Worm (Caenorhabditis elegans) whole organism, young adult: ENCODE data around the gene sql-1.

ENCODE experiments used
- D2030.7 ChIP-seq: fragments of 200-800 bp; sonication (Bioruptor generic); IDR thresholded peaks from 2 replicates; pipeline ENCODE4 v1.3.6; 2022; ENCODE audit warnings: missing genetic modification reagents, missing genetic modification characterization, missing compliant biosample characterization
- F10E7.11 ChIP-seq: sonication (generic microtip); optimal IDR thresholded peaks from 2 replicates; lab custom pipeline; 2017; ENCODE audit warnings: mild to moderate bottlenecking, missing genetic modification characterization, moderate library complexity, missing compliant biosample characterization
- F23B12.7 ChIP-seq: sonication (generic microtip); optimal IDR thresholded peaks from 2 replicates; lab custom pipeline; 2017; ENCODE audit warnings: missing genetic modification characterization, mild to moderate bottlenecking, missing compliant biosample characterization, antibody characterized with exemption, moderate library complexity; ENCODE audit not compliant: insufficient read depth
- F33H1.4 ChIP-seq: fragments of 200-800 bp; sonication (Bioruptor generic); IDR thresholded peaks from 2 replicates; pipeline ENCODE4 v1.3.6; 2022; ENCODE audit warnings: missing genetic modification reagents, missing genetic modification characterization, missing compliant biosample characterization
- F52B5.7 ChIP-seq: sonication (generic microtip); optimal IDR thresholded peaks from 2 replicates; lab custom pipeline; 2016; ENCODE audit warnings: mild to moderate bottlenecking, missing genetic modification characterization, missing compliant biosample characterization
- T07F8.4 ChIP-seq: sonication (generic microtip); optimal IDR thresholded peaks from 2 replicates; lab custom pipeline; 2016; ENCODE audit warnings: mild to moderate bottlenecking, missing genetic modification characterization, moderate library complexity, missing compliant biosample characterization
- Y56A3A.18 ChIP-seq: fragments of 200-800 bp; sonication (Bioruptor generic); IDR thresholded peaks from 2 replicates; pipeline ENCODE4 v1.3.6; 2022; ENCODE audit warnings: missing genetic modification reagents, missing genetic modification characterization, missing compliant biosample characterization
- Y95B8A.8 ChIP-seq: fragments of 200-800 bp; sonication (Bioruptor generic); IDR thresholded peaks from 2 replicates; pipeline ENCODE4 v1.3.6; 2022; ENCODE audit warnings: missing genetic modification reagents, missing genetic modification characterization, missing compliant biosample characterization
- athp-1 ChIP-seq: sonication (generic microtip); optimal IDR thresholded peaks from 2 replicates; lab custom pipeline; 2017; ENCODE audit warnings: mild to moderate bottlenecking, missing genetic modification characterization, missing compliant biosample characterization
- ccch-3 ChIP-seq: fragments of 200-800 bp; sonication (Bioruptor generic); optimal IDR thresholded peaks from 2 replicates; lab custom pipeline; 2018; ENCODE audit warnings: mild to moderate bottlenecking, missing genetic modification characterization, missing compliant biosample characterization
- cebp-1 ChIP-seq, 2 experiments: fragments of 200-800 bp in 1 of 2; sonication (Bioruptor generic) in 1 of 2; sonication (generic microtip) in 1 of 2; IDR thresholded peaks in 1 of 2; optimal IDR thresholded peaks in 1 of 2; 2 replicates each; pipeline versions ENCODE4 v1.3.6 to Lab custom; 2017 to 2022; ENCODE audit warnings: missing compliant biosample characterization in 2 of 2, missing genetic modification characterization in 2 of 2, mild to moderate bottlenecking in 1 of 2, missing genetic modification reagents in 1 of 2, moderate library complexity in 1 of 2
- ceh-91 ChIP-seq: fragments of 200-800 bp; sonication (Bioruptor generic); IDR thresholded peaks from 2 replicates; pipeline ENCODE4 v1.3.6; 2022; ENCODE audit warnings: missing genetic modification reagents, missing genetic modification characterization, missing compliant biosample characterization
- dpff-1 ChIP-seq: sonication (generic microtip); optimal IDR thresholded peaks from 2 replicates; lab custom pipeline; 2017; ENCODE audit warnings: mild to moderate bottlenecking, missing genetic modification characterization, missing compliant biosample characterization
- efl-1 ChIP-seq: fragments of 150-350 bp; optimal IDR thresholded peaks from 2 replicates; lab custom pipeline; 2014; ENCODE audit warnings: missing biosample characterization, missing genetic modification reagents, missing genetic modification characterization
- egl-44 ChIP-seq: fragments of 200-800 bp; sonication (Bioruptor generic); IDR thresholded peaks from 2 replicates; pipeline ENCODE4 v1.3.6; 2022; ENCODE audit warnings: missing genetic modification reagents, missing genetic modification characterization, missing compliant biosample characterization
- ekl-4 ChIP-seq: fragments of 200-800 bp; sonication (Bioruptor generic); IDR thresholded peaks from 2 replicates; pipeline ENCODE4 v1.3.6; 2022; ENCODE audit warnings: missing genetic modification reagents, missing genetic modification characterization, missing compliant biosample characterization
- him-1 ChIP-seq: sonication (generic microtip); optimal IDR thresholded peaks from 2 replicates; lab custom pipeline; 2016; ENCODE audit warnings: missing genotype, missing genetic modification reagents, missing genetic modification characterization, missing compliant biosample characterization
- let-607 ChIP-seq, 2 experiments: fragments of 200-800 bp in 1 of 2; sonication (Bioruptor generic) in 1 of 2; sonication (generic microtip) in 1 of 2; optimal IDR thresholded peaks; 2 replicates each; lab custom pipeline; 2016 to 2018; ENCODE audit warnings: mild to moderate bottlenecking in 2 of 2, missing compliant biosample characterization in 2 of 2, missing genetic modification characterization in 2 of 2, moderate library complexity in 2 of 2, missing genotype in 1 of 2
- lin-40 ChIP-seq: sonication (generic microtip); optimal IDR thresholded peaks from 2 replicates; lab custom pipeline; 2016; ENCODE audit warnings: missing genetic modification characterization, mild to moderate bottlenecking, missing compliant biosample characterization, missing genotype, missing genetic modification reagents
- lin-54 ChIP-seq: fragments of 200-800 bp; sonication (Bioruptor generic); optimal IDR thresholded peaks from 2 replicates; lab custom pipeline; 2018; ENCODE audit warnings: mild to moderate bottlenecking, missing genetic modification characterization, missing compliant biosample characterization
- lsl-1 ChIP-seq: fragments of 200-800 bp; sonication (Bioruptor generic); optimal IDR thresholded peaks from 2 replicates; lab custom pipeline; 2018; ENCODE audit warnings: mild to moderate bottlenecking, missing genetic modification characterization, moderate library complexity, missing compliant biosample characterization
- madf-3 ChIP-seq: fragments of 200-800 bp; sonication (Bioruptor generic); IDR thresholded peaks from 2 replicates; pipeline ENCODE4 v1.3.6; 2022; ENCODE audit warnings: missing genetic modification reagents, missing genetic modification characterization, missing compliant biosample characterization
- madf-6 ChIP-seq: fragments of 200-800 bp; sonication (Bioruptor generic); IDR thresholded peaks from 2 replicates; pipeline ENCODE4 v1.3.6; 2022; ENCODE audit warnings: missing genetic modification reagents, missing genetic modification characterization, missing compliant biosample characterization
- madf-8 ChIP-seq: fragments of 200-800 bp; sonication (Bioruptor generic); conservative IDR thresholded peaks from 2 replicates; pipeline ENCODE4 v1.3.6; 2022; ENCODE audit warnings: missing genetic modification reagents, missing genetic modification characterization, missing compliant biosample characterization
- mcd-1 ChIP-seq: fragments of 200-800 bp; sonication (Bioruptor generic); IDR thresholded peaks from 2 replicates; pipeline ENCODE4 v1.3.6; 2022; ENCODE audit warnings: missing genetic modification reagents, missing genetic modification characterization, missing compliant biosample characterization
- nhr-120 ChIP-seq: fragments of 200-800 bp; sonication (Bioruptor generic); IDR thresholded peaks from 2 replicates; pipeline ENCODE4 v1.3.6; 2022; ENCODE audit warnings: missing genetic modification characterization, missing compliant biosample characterization
- nhr-80 ChIP-seq: sonication (generic microtip); optimal IDR thresholded peaks from 2 replicates; lab custom pipeline; 2016; ENCODE audit warnings: missing genetic modification characterization, missing compliant biosample characterization
- pbrm-1 ChIP-seq: fragments of 200-800 bp; sonication (Bioruptor generic); IDR thresholded peaks from 2 replicates; pipeline ENCODE4 v1.3.6; 2022; ENCODE audit warnings: missing genetic modification reagents, missing genetic modification characterization, missing compliant biosample characterization
- snpc-1.1 ChIP-seq: sonication (generic microtip); optimal IDR thresholded peaks from 2 replicates; lab custom pipeline; 2017; ENCODE audit warnings: missing genetic modification characterization, mild to moderate bottlenecking, missing compliant biosample characterization, antibody characterized with exemption, moderate library complexity, missing genotype, missing genetic modification reagents; ENCODE audit not compliant: insufficient read depth
- tlf-1 ChIP-seq: fragments of 200-800 bp; sonication (Bioruptor generic); optimal IDR thresholded peaks from 2 replicates; lab custom pipeline; 2018; ENCODE audit warnings: mild to moderate bottlenecking, missing genetic modification characterization, missing compliant biosample characterization
- unc-62 ChIP-seq: fragments of 150-350 bp; optimal IDR thresholded peaks from 2 replicates; lab custom pipeline; 2014; ENCODE audit warnings: missing biosample characterization, missing genetic modification reagents, missing genetic modification characterization
- xnd-1 ChIP-seq: sonication (generic microtip); optimal IDR thresholded peaks from 2 replicates; lab custom pipeline; 2016; ENCODE audit warnings: missing genotype, missing genetic modification reagents, missing genetic modification characterization, missing compliant biosample characterization
- ztf-22 ChIP-seq: fragments of 200-800 bp; sonication (Bioruptor generic); optimal IDR thresholded peaks from 2 replicates; lab custom pipeline; 2018; ENCODE audit warnings: mild to moderate bottlenecking, missing genetic modification characterization, moderate library complexity, missing compliant biosample characterization
- ztf-26 ChIP-seq: sonication (generic microtip); optimal IDR thresholded peaks from 2 replicates; lab custom pipeline; 2017; ENCODE audit warnings: missing genetic modification characterization, missing compliant biosample characterization
- ztf-6 ChIP-seq: fragments of 200-800 bp; sonication (Bioruptor generic); IDR thresholded peaks from 2 replicates; pipeline ENCODE4 v1.3.6; 2022; ENCODE audit warnings: missing genetic modification reagents, missing genetic modification characterization, missing compliant biosample characterization

sql-1 gene

DNA sequence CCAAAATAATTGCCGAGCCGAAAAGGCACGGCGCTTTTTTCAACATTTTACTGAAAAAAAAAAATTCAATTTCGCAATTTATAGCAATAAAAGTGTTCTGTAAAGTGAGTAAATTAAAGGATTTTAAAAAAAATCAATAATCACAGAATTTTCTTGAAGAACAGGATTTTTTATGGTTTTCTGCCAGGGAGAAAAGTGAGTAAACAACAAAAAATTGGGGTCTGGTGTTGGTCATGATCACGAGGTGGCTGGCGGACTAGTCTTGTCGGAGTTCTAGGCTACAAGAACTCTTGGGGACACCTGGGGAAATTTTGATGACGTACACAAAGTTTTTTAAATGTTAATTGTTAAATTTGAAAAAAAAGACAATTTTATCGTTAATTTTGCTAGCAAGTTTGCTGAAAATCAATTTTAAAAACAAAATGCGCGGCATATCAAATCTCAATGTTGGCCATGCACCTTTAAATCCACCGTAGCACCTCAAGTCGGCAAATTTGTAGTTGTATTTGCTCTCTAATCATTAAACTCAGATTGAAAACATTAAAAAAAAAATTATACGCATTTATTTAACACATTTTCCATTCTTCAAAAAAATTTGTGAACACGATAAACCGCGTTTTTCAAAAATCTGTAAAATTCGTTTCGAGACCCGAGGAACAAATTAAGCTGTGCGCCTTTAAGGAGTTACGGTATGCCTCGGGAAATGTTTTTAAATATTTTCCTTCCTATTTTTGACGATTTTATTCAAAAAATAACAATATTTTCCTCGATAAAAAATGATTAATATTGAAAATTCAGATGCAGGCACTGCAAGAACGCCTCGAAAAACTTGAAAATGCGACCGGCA, 42.3 kb upstream of the sql-1 start, which contains the start of the genes scav-3 and Y49E10.21:
TSS of gene scav-3 (minus strand) at position 50 of the 847 bp plus-strand sequence.
TSS of gene Y49E10.21 (plus strand) at position 797 of the 847 bp plus-strand sequence.
- TF ChIP-seq him-1 (tag; lab: Kevin White, UChicago) (peak; percentile 47), D2030.7 (GFP tag; lab: Robert Waterston, UW) (peak; percentile 57; the same call in 1 of the 2 replicates), lin-40 (no peak), ztf-22 (GFP tag; lab: Kevin White, UChicago) (no peak), madf-6 (GFP tag; lab: Robert Waterston, UW) (peak; percentile 91), xnd-1 (tag; lab: Kevin White, UChicago) (peak; percentile 98), ceh-91 (GFP tag; lab: Robert Waterston, UW) (peak; percentile 67; the same call in 1 of the 2 replicates), T07F8.4 (no peak), ccch-3 (GFP tag; lab: Kevin White, UChicago) (no peak), lsl-1 (GFP tag; lab: Kevin White, UChicago) (peak; percentile 99), nhr-80 (peak; percentile 67), mcd-1 (peak; percentile 56; the same call in 1 of the 2 replicates), pbrm-1 (0 out of 2 replicates have a peak, but pooled peaks have one; percentile 11), egl-44 (GFP tag; lab: Robert Waterston, UW) (no peak), F52B5.7 (tag; lab: Kevin White, UChicago) (no peak), tlf-1 (GFP tag; lab: Kevin White, UChicago) (peak; percentile 11), nhr-120 (GFP tag; lab: Robert Waterston, UW) (no peak), athp-1 (tag; lab: Kevin White, UChicago) (peak; percentile 24), lin-54 (peak; percentile 59), madf-8 (GFP tag; lab: Robert Waterston, UW) (peak; percentile 78), Y56A3A.18 (GFP tag; lab: Robert Waterston, UW) (no peak), cebp-1 (GFP tag; IDR thresholded peaks at IDR 0.05; lab: Robert Waterston, UW) (no peak), cebp-1 (tag; optimal IDR thresholded peaks at IDR 0.05; lab: Kevin White, UChicago) (peak; percentile 51), Y95B8A.8 (GFP tag; lab: Robert Waterston, UW) (0 out of 2 replicates have a peak, but pooled peaks have one; percentile 36), F33H1.4 (GFP tag; lab: Robert Waterston, UW) (peak; percentile 94), ztf-26 (tag; lab: Kevin White, UChicago) (no peak), efl-1 (peak; percentile 61)

DNA sequence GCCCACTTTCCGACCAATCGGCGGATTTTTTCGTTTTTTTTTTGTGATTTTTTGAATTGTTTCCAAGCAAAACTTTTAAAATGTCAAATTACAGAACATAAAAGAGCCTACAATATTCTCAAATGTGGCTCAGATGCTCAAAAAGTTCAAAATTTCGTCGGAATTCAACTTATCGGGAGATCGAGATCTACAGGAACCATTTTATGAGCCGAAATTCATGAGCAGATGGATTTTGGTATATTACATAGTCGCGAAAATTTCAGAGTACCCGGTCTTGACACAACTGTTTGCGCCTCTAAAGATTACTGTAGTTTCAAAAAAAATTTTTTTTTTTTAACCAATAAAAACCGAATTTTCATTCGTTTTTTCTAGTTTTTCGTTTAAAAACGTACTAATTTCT, 40.4 kb upstream of the sql-1 start:
- no peak for TF ChIP-seq snpc-1.1 (tag; lab: Kevin White, UChicago)
- no peak for TF ChIP-seq T07F8.4
- TF ChIP-seq ztf-6 (GFP tag; lab: Robert Waterston, UW) = no peak
- no peak for TF ChIP-seq ekl-4 (GFP tag; lab: Robert Waterston, UW)
- no peak for TF ChIP-seq F10E7.11 (tag; lab: Kevin White, UChicago)
- TF ChIP-seq let-607 (tag; optimal IDR thresholded peaks at IDR 0.05; lab: Kevin White, UChicago) = no peak
- TF ChIP-seq athp-1 (tag; lab: Kevin White, UChicago) = no peak
- TF ChIP-seq madf-3 (GFP tag; lab: Robert Waterston, UW) = no peak
- no peak for TF ChIP-seq tlf-1 (GFP tag; lab: Kevin White, UChicago)

DNA sequence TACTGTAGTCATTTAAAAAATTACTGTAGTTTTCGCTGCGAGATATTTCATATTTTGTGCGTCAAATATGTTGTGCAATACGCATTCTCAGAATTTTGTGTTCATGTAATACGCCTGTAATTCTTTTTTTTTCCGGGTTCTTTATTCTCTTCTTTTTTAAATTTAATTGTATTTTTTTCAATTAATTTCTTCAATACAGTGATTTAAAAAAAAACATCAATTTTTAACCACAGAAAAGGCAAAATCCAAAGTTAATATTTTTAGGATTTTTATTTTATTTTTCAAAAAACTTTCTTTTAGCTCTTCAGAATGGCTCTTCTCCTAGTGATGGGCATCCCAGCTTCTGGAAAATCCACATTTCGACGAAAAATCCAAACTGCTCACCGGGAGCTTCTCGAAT, 33.0 kb upstream of the sql-1 start, which contains the start of gene pstk-1:
TSS of gene pstk-1 (plus strand) at position 301 of the 400 bp plus-strand sequence.
- TF ChIP-seq F23B12.7 (tag; lab: Kevin White, UChicago) = no peak
- TF ChIP-seq nhr-80 = no peak
- no peak for TF ChIP-seq ztf-22 (GFP tag; lab: Kevin White, UChicago)
- no peak for TF ChIP-seq dpff-1 (tag; lab: Kevin White, UChicago)
- no peak for TF ChIP-seq xnd-1 (tag; lab: Kevin White, UChicago)
- TF ChIP-seq unc-62 = no peak
- TF ChIP-seq snpc-1.1 (tag; lab: Kevin White, UChicago) = no peak
